Fruit fly (Drosophila melanogaster): Measurements from ENCODE around the gene CG12104.

Gene CG12104

dm6 chr3L:1584003-1584402 is 18.5 kb downstream of the CG12104 start (continued):
- no peak for TF ChIP-seq C15 (GFP tag; IDR thresholded peaks at IDR 0.05)
- peak; percentile 73 for TF ChIP-seq Xbp1 (GFP tag; optimal IDR thresholded peaks at IDR 0.05)
- TF ChIP-seq pho (GFP tag; optimal IDR thresholded peaks at IDR 0.05) = no peak
- no peak for TF ChIP-seq CG6175 (GFP tag; IDR thresholded peaks at IDR 0.05)
- peak; percentile 30 for TF ChIP-seq CG6254 (GFP tag; optimal IDR thresholded peaks at IDR 0.05)
- TF ChIP-seq Stat92E (GFP tag; optimal IDR thresholded peaks at IDR 0.05) = no peak
- peak; percentile 48; the same call in 1 of the 2 replicates for TF ChIP-seq CG14014 (GFP tag; IDR thresholded peaks at IDR 0.05)
- no peak for TF ChIP-seq CG14965 (GFP tag; optimal IDR thresholded peaks at IDR 0.05; ENCODE audit: borderline replicate concordance)
- TF ChIP-seq Drgx (GFP tag; IDR thresholded peaks at IDR 0.05) = peak; percentile 87
- no peak for TF ChIP-seq Fer2 (tag; optimal IDR thresholded peaks at IDR 0.05)
- no peak for TF ChIP-seq CG5245 (GFP tag; optimal IDR thresholded peaks at IDR 0.05)
- peak; percentile 66 for TF ChIP-seq CG1602 (GFP tag; optimal IDR thresholded peaks at IDR 0.05)
- TF ChIP-seq CG11560 (tag; IDR thresholded peaks at IDR 0.05) = no peak
- TF ChIP-seq ems (GFP tag; optimal IDR thresholded peaks at IDR 0.05) = peak; percentile 57
- TF ChIP-seq CG8944 (GFP tag; optimal IDR thresholded peaks at IDR 0.05) = peak; percentile 53
- TF ChIP-seq ap (GFP tag; IDR thresholded peaks at IDR 0.05) = peak; percentile 59
- peak; percentile 41 for TF ChIP-seq tx (GFP tag; optimal IDR thresholded peaks at IDR 0.05)
- TF ChIP-seq odd (GFP tag; optimal IDR thresholded peaks at IDR 0.05) = peak; percentile 25
- peak; percentile 43 to 59 for TF ChIP-seq Pdp1 (GFP tag; optimal IDR thresholded peaks at IDR 0.05)
- TF ChIP-seq dpn (GFP tag; optimal IDR thresholded peaks at IDR 0.05) = peak in 1 of 2 experiments; percentile 71
- peak; percentile 27; the same call in 1 of the 2 replicates for TF ChIP-seq CG31224 (GFP tag; IDR thresholded peaks at IDR 0.05)
- no peak for TF ChIP-seq Sox100B (GFP tag; optimal IDR thresholded peaks at IDR 0.05)
- no peak for TF ChIP-seq luna (GFP tag; optimal IDR thresholded peaks at IDR 0.05)
- no peak for TF ChIP-seq CG14860 (GFP tag; IDR thresholded peaks at IDR 0.05; ENCODE audit: partially characterized antibody)
- no peak for TF ChIP-seq CG18764 (GFP tag; optimal IDR thresholded peaks at IDR 0.05)
- peak; percentile 46 for TF ChIP-seq CG2202 (tag; optimal IDR thresholded peaks at IDR 0.05)
- no peak for TF ChIP-seq fd102C (GFP tag; optimal IDR thresholded peaks at IDR 0.05)
- peak; percentile 30 for TF ChIP-seq CG9437 (GFP tag; optimal IDR thresholded peaks at IDR 0.05)
- TF ChIP-seq CG2120 (GFP tag; optimal IDR thresholded peaks at IDR 0.05) = peak; percentile 56
- 0 out of 3 replicates have a peak, but pooled peaks have one; percentile 13 for TF ChIP-seq Aef1 (GFP tag; IDR thresholded peaks at IDR 0.05)
- no peak for TF ChIP-seq CG9215 (GFP tag; IDR thresholded peaks at IDR 0.05)
- peak; percentile 53 for TF ChIP-seq CG1233 (GFP tag; optimal IDR thresholded peaks at IDR 0.05)
- TF ChIP-seq CG34224 (GFP tag; IDR thresholded peaks at IDR 0.05; ENCODE audit: partially characterized antibody) = no peak
- no peak for TF ChIP-seq CG4282 (GFP tag; optimal IDR thresholded peaks at IDR 0.05)
- no peak for TF ChIP-seq Doc3 (GFP tag; IDR thresholded peaks at IDR 0.05; ENCODE audit: partially characterized antibody)
- no peak for TF ChIP-seq CG5180 (GFP tag; optimal IDR thresholded peaks at IDR 0.05)
- TF ChIP-seq fd64A (GFP tag; optimal IDR thresholded peaks at IDR 0.05) = no peak
- TF ChIP-seq ara (GFP tag; IDR thresholded peaks at IDR 0.05) = peak; percentile 74
- peak; percentile 45 for TF ChIP-seq org-1 (GFP tag; optimal IDR thresholded peaks at IDR 0.05)
- no peak for TF ChIP-seq gsb (GFP tag; IDR thresholded peaks at IDR 0.05)
- no peak for TF ChIP-seq Jarid2 (GFP tag; optimal IDR thresholded peaks at IDR 0.05)
- no peak for TF ChIP-seq repo (GFP tag; optimal IDR thresholded peaks at IDR 0.05)
- TF ChIP-seq lab (GFP tag; optimal IDR thresholded peaks at IDR 0.05) = no peak
- TF ChIP-seq ssp (GFP tag; IDR thresholded peaks at IDR 0.05) = peak; percentile 45; the same call in 1 of the 2 replicates
- TF ChIP-seq H2.0 (GFP tag; IDR thresholded peaks at IDR 0.05) = peak; percentile 57
- TF ChIP-seq CG12299 (tag; optimal IDR thresholded peaks at IDR 0.05) = no peak
- TF ChIP-seq zen2 (GFP tag; IDR thresholded peaks at IDR 0.05; ENCODE audit: partially characterized antibody) = no peak
- no peak for TF ChIP-seq fd96Cb (tag; optimal IDR thresholded peaks at IDR 0.05)
- TF ChIP-seq Awh (GFP tag; IDR thresholded peaks at IDR 0.05) = peak; percentile 70; the same call in 1 of the 2 replicates
- TF ChIP-seq CG10543 (GFP tag; optimal IDR thresholded peaks at IDR 0.05) = no peak
